Worm (Caenorhabditis elegans) whole organism, L3 larva: ENCODE results near the gene C07H4.1.
A peak's percentile ranks its signal among the peaks of the same experiment; 100 is the strongest.

Experiments used
- R02D3.7 ChIP-seq: fragments of 150-350 bp; optimal IDR thresholded peaks from 2 replicates; lab custom pipeline; 2014; ENCODE audit warnings: missing biosample characterization, missing genetic modification characterization
- ZK546.5 ChIP-seq: sonication (generic microtip); optimal IDR thresholded peaks from 2 replicates; lab custom pipeline; 2017; ENCODE audit warnings: missing biosample characterization, missing genetic modification characterization
- ceh-9 ChIP-seq: sonication (generic microtip); optimal IDR thresholded peaks from 2 replicates; lab custom pipeline; 2018; ENCODE audit warnings: missing biosample characterization, missing genetic modification characterization
- snpc-4 ChIP-seq: fragments of 150-350 bp; optimal IDR thresholded peaks from 2 replicates; lab custom pipeline; 2014; ENCODE audit warnings: missing biosample characterization, missing genetic modification characterization

DNA sequence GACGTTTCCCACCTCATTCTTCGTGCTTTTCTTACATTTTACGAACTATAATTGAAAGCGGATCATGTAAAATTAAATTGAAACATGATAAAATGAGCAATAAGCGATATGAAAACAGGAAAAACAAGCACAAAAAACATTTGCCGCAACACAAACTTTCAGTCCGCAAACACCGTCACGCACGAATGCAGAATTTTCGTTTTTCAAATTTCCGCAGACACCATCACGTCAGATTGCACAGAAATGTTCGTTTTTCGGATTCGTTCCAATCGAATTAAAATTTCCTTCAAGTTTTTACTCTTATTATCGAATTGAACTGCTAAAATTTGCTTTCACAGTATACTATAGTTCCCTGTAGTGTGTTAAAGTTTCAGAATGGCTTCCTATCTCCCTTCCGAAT lies 38.9 kb downstream of the C07H4.1 start, which contains the start of gene chmp-7:
- TF ChIP-seq ceh-9 (tag; lab: Kevin White, UChicago) (no peak), snpc-4 (tag; lab: Kevin White, UChicago) (no peak), ZK546.5 (tag; lab: Kevin White, UChicago) (no peak), R02D3.7 (peak; percentile 68)
